Fruit fly (Drosophila melanogaster) whole organism, prepupa: ENCODE measurements around the gene CG7332.

ENCODE experiments used
- CG10631 ChIP-seq: fragments of 200-800 bp; sonication (Bioruptor generic); optimal IDR thresholded peaks from 2 replicates; lab custom pipeline; 2016; ENCODE audit warnings: missing biosample characterization, missing genetic modification characterization
- CG10669 ChIP-seq: fragments of 200-800 bp; sonication (Bioruptor generic); optimal IDR thresholded peaks from 3 replicates; lab custom pipeline; 2018; ENCODE audit warnings: missing biosample characterization, mild to moderate bottlenecking, missing genetic modification characterization, moderate library complexity
- CG11902 ChIP-seq: fragments of 200-800 bp; sonication (Bioruptor generic); optimal IDR thresholded peaks from 3 replicates; lab custom pipeline; 2016; ENCODE audit warnings: missing biosample characterization, missing genetic modification characterization
- CG15336 ChIP-seq: fragments of 200-800 bp; sonication (Bioruptor generic); IDR thresholded peaks from 2 replicates; pipeline ENCODE4 v1.3.6; 2022; ENCODE audit warnings: missing biosample characterization, missing genetic modification characterization
- CG1621 ChIP-seq: fragments of 200-800 bp; sonication (Bioruptor generic); optimal IDR thresholded peaks from 3 replicates; lab custom pipeline; 2018; ENCODE audit warnings: missing biosample characterization, mild to moderate bottlenecking, missing genetic modification characterization
- CG3032 ChIP-seq: fragments of 200-800 bp; optimal IDR thresholded peaks from 2 replicates; lab custom pipeline; 2019; ENCODE audit warnings: missing biosample characterization, mild to moderate bottlenecking, missing genetic modification characterization, moderate library complexity
- CG32006 ChIP-seq: fragments of 200-800 bp; sonication (Bioruptor generic); optimal IDR thresholded peaks from 3 replicates; lab custom pipeline; 2017; ENCODE audit warnings: missing biosample characterization, mild to moderate bottlenecking, missing genetic modification characterization
- CG34406 ChIP-seq: fragments of 200-800 bp; sonication (Bioruptor generic); optimal IDR thresholded peaks from 3 replicates; lab custom pipeline; 2016; ENCODE audit warnings: missing biosample characterization, missing genetic modification characterization
- CG3919 ChIP-seq: fragments of 200-800 bp; sonication (Bioruptor generic); optimal IDR thresholded peaks from 3 replicates; lab custom pipeline; 2016; ENCODE audit warnings: missing biosample characterization, missing genetic modification characterization
- CG4318 ChIP-seq: fragments of 200-800 bp; sonication (Bioruptor generic); optimal IDR thresholded peaks from 3 replicates; lab custom pipeline; 2017; ENCODE audit warnings: missing biosample characterization, mild to moderate bottlenecking, missing genetic modification characterization
- CG6163 ChIP-seq: fragments of 200-800 bp; sonication (Bioruptor generic); IDR thresholded peaks from 3 replicates; pipeline ENCODE4 v1.3.6; 2022; ENCODE audit warnings: missing biosample characterization, missing genetic modification characterization
- CG6276 ChIP-seq: fragments of 200-800 bp; sonication (Bioruptor generic); optimal IDR thresholded peaks from 2 replicates; lab custom pipeline; 2017; ENCODE audit warnings: missing biosample characterization, mild to moderate bottlenecking, missing genetic modification characterization
- CG6808 ChIP-seq: fragments of 200-800 bp; sonication (Bioruptor generic); optimal IDR thresholded peaks from 3 replicates; lab custom pipeline; 2017; ENCODE audit warnings: missing biosample characterization, missing genetic modification characterization, mild to moderate bottlenecking, moderate library complexity, missing genetic modification reagents
- CG8319 ChIP-seq: fragments of 200-800 bp; sonication (Bioruptor generic); optimal IDR thresholded peaks from 3 replicates; lab custom pipeline; 2016; ENCODE audit warnings: missing biosample characterization, missing genetic modification characterization
- CG8632 ChIP-seq: fragments of 200-800 bp; sonication (Bioruptor generic); optimal IDR thresholded peaks from 3 replicates; lab custom pipeline; 2016; ENCODE audit warnings: missing biosample characterization, missing genetic modification characterization
- CG9139 ChIP-seq: fragments of 200-800 bp; sonication (Bioruptor generic); optimal IDR thresholded peaks from 3 replicates; lab custom pipeline; 2017; ENCODE audit warnings: missing biosample characterization, mild to moderate bottlenecking, missing genetic modification characterization
- Eip75B ChIP-seq: fragments of 200-800 bp; sonication (Bioruptor generic); optimal IDR thresholded peaks from 3 replicates; lab custom pipeline; 2016; ENCODE audit warnings: missing biosample characterization, missing genetic modification characterization
- Eip78C ChIP-seq: fragments of 200-800 bp; sonication (Bioruptor generic); peaks from one replicate; lab custom pipeline; 2016; ENCODE audit warnings: missing biosample characterization, missing genetic modification characterization
- Eip93F ChIP-seq: fragments of 200-800 bp; sonication (Bioruptor generic); optimal IDR thresholded peaks from 2 replicates; lab custom pipeline; 2016; ENCODE audit warnings: missing biosample characterization, mild to moderate bottlenecking, missing genetic modification characterization
- Ets21C ChIP-seq: fragments of 200-800 bp; sonication (Bioruptor generic); optimal IDR thresholded peaks from 3 replicates; lab custom pipeline; 2016; ENCODE audit warnings: missing biosample characterization, missing genetic modification characterization
- Ets96B ChIP-seq: fragments of 200-800 bp; optimal IDR thresholded peaks from 2 replicates; lab custom pipeline; 2019; ENCODE audit warnings: missing biosample characterization, mild to moderate bottlenecking, missing genetic modification characterization, moderate library complexity
- Hr38 ChIP-seq: sonication (Bioruptor generic); optimal IDR thresholded peaks from 2 replicates; lab custom pipeline; 2016; ENCODE audit warnings: missing biosample characterization, missing genetic modification characterization
- Hr39 ChIP-seq: fragments of 200-800 bp; sonication (Bioruptor generic); optimal IDR thresholded peaks from 2 replicates; lab custom pipeline; 2016; ENCODE audit warnings: missing biosample characterization, missing genetic modification characterization
- Hr4 ChIP-seq: fragments of 200-800 bp; sonication (Bioruptor generic); optimal IDR thresholded peaks from 3 replicates; lab custom pipeline; 2016; ENCODE audit warnings: missing biosample characterization, missing genetic modification characterization
- Lpt ChIP-seq: fragments of 200-800 bp; sonication (Bioruptor generic); optimal IDR thresholded peaks from 3 replicates; lab custom pipeline; 2016; ENCODE audit warnings: missing biosample characterization, missing genetic modification characterization
- Met ChIP-seq: fragments of 200-800 bp; sonication (Bioruptor generic); optimal IDR thresholded peaks from 3 replicates; lab custom pipeline; 2016; ENCODE audit warnings: missing biosample characterization, missing genetic modification characterization
- Smox ChIP-seq: fragments of 200-800 bp; sonication (Bioruptor generic); optimal IDR thresholded peaks from 3 replicates; lab custom pipeline; 2016; ENCODE audit warnings: missing biosample characterization, missing genetic modification characterization
- Sox14 ChIP-seq: fragments of 200-800 bp; sonication (Bioruptor generic); optimal IDR thresholded peaks from 3 replicates; lab custom pipeline; 2016; ENCODE audit warnings: missing biosample characterization, missing genetic modification characterization
- achi ChIP-seq: fragments of 200-800 bp; sonication (Bioruptor generic); optimal IDR thresholded peaks from 3 replicates; lab custom pipeline; 2016; ENCODE audit warnings: missing biosample characterization, missing genetic modification characterization
- cyc ChIP-seq: fragments of 200-800 bp; sonication (Bioruptor generic); optimal IDR thresholded peaks from 3 replicates; lab custom pipeline; 2016; ENCODE audit warnings: missing biosample characterization, missing genetic modification characterization
- eg ChIP-seq: fragments of 200-800 bp; sonication (Bioruptor generic); IDR thresholded peaks from 3 replicates; pipeline ENCODE4 v1.3.6; 2022; ENCODE audit warnings: missing biosample characterization, missing genetic modification characterization
- fd59A ChIP-seq: fragments of 200-800 bp; sonication (Bioruptor generic); optimal IDR thresholded peaks from 2 replicates; lab custom pipeline; 2017; ENCODE audit warnings: missing biosample characterization, mild to moderate bottlenecking, missing genetic modification characterization, missing genetic modification reagents
- fkh ChIP-seq: fragments of 200-800 bp; sonication (Bioruptor generic); optimal IDR thresholded peaks from 3 replicates; lab custom pipeline; 2017; ENCODE audit warnings: missing biosample characterization, mild to moderate bottlenecking, missing genetic modification characterization, moderate library complexity
- net ChIP-seq: fragments of 200-800 bp; sonication (Bioruptor generic); optimal IDR thresholded peaks from 3 replicates; lab custom pipeline; 2016; ENCODE audit warnings: missing biosample characterization, missing genetic modification characterization
- spab ChIP-seq: fragments of 200-800 bp; sonication (Bioruptor generic); optimal IDR thresholded peaks from 2 replicates; lab custom pipeline; 2017; ENCODE audit warnings: missing biosample characterization, mild to moderate bottlenecking, missing genetic modification characterization, missing genetic modification reagents
- ss ChIP-seq, 2 experiments: fragments of 200-800 bp; sonication (Bioruptor generic); optimal IDR thresholded peaks; 2 replicates in 1 of 2; 3 replicates in 1 of 2; lab custom pipeline; 2017 to 2018; ENCODE audit warnings: mild to moderate bottlenecking in 2 of 2, missing biosample characterization in 2 of 2, missing genetic modification characterization in 2 of 2, moderate library complexity in 1 of 2
- svp ChIP-seq: fragments of 200-800 bp; sonication (Bioruptor generic); peaks from one replicate; lab custom pipeline; 2016; ENCODE audit warnings: missing biosample characterization, missing genetic modification characterization
- topi ChIP-seq: fragments of 200-800 bp; sonication (Bioruptor generic); optimal IDR thresholded peaks from 3 replicates; lab custom pipeline; 2016; ENCODE audit warnings: missing biosample characterization, missing genetic modification characterization
- vri ChIP-seq: fragments of 200-800 bp; sonication (Bioruptor generic); optimal IDR thresholded peaks from 3 replicates; lab custom pipeline; 2016; ENCODE audit warnings: missing biosample characterization, mild to moderate bottlenecking, missing genetic modification characterization

CG7332 gene

dm6 chrX:18899835-18900460 lies 15.6 kb downstream of the CG7332 start, which contains the start of gene CG7378:
TSS of gene CG7378 (plus strand) at chrX:18900410.
- TF ChIP-seq fkh (GFP tag; lab: Kevin White, UChicago) = peak; percentile 63
- TF ChIP-seq cyc = no peak
- TF ChIP-seq fd59A (GFP tag; lab: Kevin White, UChicago) = no peak
- no peak for TF ChIP-seq CG8632 (GFP tag; lab: Kevin White, UChicago)
- peak; percentile 41 for TF ChIP-seq CG32006 (GFP tag; lab: Kevin White, UChicago)
- TF ChIP-seq CG3919 (GFP tag; lab: Kevin White, UChicago) = no peak
- no peak for TF ChIP-seq Ets96B (tag; lab: Kevin White, UChicago)
- TF ChIP-seq Hr4 (GFP tag; lab: Kevin White, UChicago) = peak; percentile 35
- peak; percentile 5; the same call in 1 of the 3 replicates for TF ChIP-seq eg
- peak; percentile 89 for TF ChIP-seq Eip78C (GFP tag; lab: Kevin White, UChicago)
- TF ChIP-seq, all 60 proteins: peak for 5

- TF ChIP-seq ss (GFP tag; optimal IDR thresholded peaks at IDR 0.05; lab: Kevin White, UChicago) = no peak
- TF ChIP-seq Hr39 (GFP tag; lab: Kevin White, UChicago) = no peak
- no peak for TF ChIP-seq achi (GFP tag; lab: Kevin White, UChicago)
- TF ChIP-seq Ets96B (tag; lab: Kevin White, UChicago) = no peak
- TF ChIP-seq topi (GFP tag; lab: Kevin White, UChicago) = no peak
- TF ChIP-seq Smox (GFP tag; lab: Kevin White, UChicago) = no peak
- no peak for TF ChIP-seq CG6808 (GFP tag; lab: Kevin White, UChicago)
- TF ChIP-seq CG8632 (GFP tag; lab: Kevin White, UChicago) = no peak
- TF ChIP-seq Eip93F (GFP tag; lab: Kevin White, UChicago) = no peak
- no peak for TF ChIP-seq Hr38
- no peak for TF ChIP-seq net (GFP tag; lab: Kevin White, UChicago)
- no peak for TF ChIP-seq vri (GFP tag; lab: Kevin White, UChicago)
- no peak for TF ChIP-seq CG4318 (GFP tag; lab: Kevin White, UChicago)
- TF ChIP-seq CG11902 = no peak
Measured at dm6 chrX:18900958-18901357, 16.6 kb downstream of the CG7332 start.

- TF ChIP-seq CG32006 (GFP tag; lab: Kevin White, UChicago) = peak; percentile 21
- 0 out of 3 replicates have a peak, but pooled peaks have one; percentile 23 for TF ChIP-seq CG6163 (GFP tag; lab: Robert Waterston, UW)
- TF ChIP-seq eg = 0 out of 3 replicates have a peak, but pooled peaks have one; percentile 10
- TF ChIP-seq svp (GFP tag; lab: Kevin White, UChicago) = no peak
- 0 out of 2 replicates have a peak, but pooled peaks have one; percentile 29 for TF ChIP-seq CG15336 (GFP tag; lab: Robert Waterston, UW)
- TF ChIP-seq Eip78C (GFP tag; lab: Kevin White, UChicago) = peak; percentile 53
- no peak for TF ChIP-seq CG3032 (tag; lab: Kevin White, UChicago)
Measured at dm6 chrX:18902800-18903199, 18.5 kb downstream of the CG7332 start.

- TF ChIP-seq Lpt (no peak), Smox (GFP tag; lab: Kevin White, UChicago) (no peak), achi (GFP tag; lab: Kevin White, UChicago) (no peak), Met (GFP tag; lab: Kevin White, UChicago) (no peak)
Measured at dm6 chrX:18905152-18905551, 20.8 kb downstream of the CG7332 start.

- TF ChIP-seq svp (GFP tag; lab: Kevin White, UChicago) (no peak), CG11902 (no peak), CG3032 (tag; lab: Kevin White, UChicago) (no peak), CG8632 (GFP tag; lab: Kevin White, UChicago) (no peak), CG1621 (tag; lab: Kevin White, UChicago) (no peak), Ets96B (tag; lab: Kevin White, UChicago) (no peak), CG6276 (no peak), CG10669 (no peak), spab (no peak), Sox14 (GFP tag; lab: Kevin White, UChicago) (no peak), fkh (GFP tag; lab: Kevin White, UChicago) (no peak), CG9139 (GFP tag; lab: Kevin White, UChicago) (no peak), ss (GFP tag; optimal IDR thresholded peaks at IDR 0.05; lab: Kevin White, UChicago) (no peak), net (GFP tag; lab: Kevin White, UChicago) (no peak), Eip75B (GFP tag; lab: Kevin White, UChicago) (no peak), Ets21C (GFP tag; lab: Kevin White, UChicago) (no peak), CG10631 (GFP tag; lab: Kevin White, UChicago) (no peak), CG8319 (GFP tag; lab: Kevin White, UChicago) (no peak), fd59A (GFP tag; lab: Kevin White, UChicago) (no peak), CG34406 (GFP tag; lab: Kevin White, UChicago) (no peak)
Measured at dm6 chrX:18910827-18911226, 26.5 kb downstream of the CG7332 start.
